Worm (Caenorhabditis elegans) whole organism, L4 larva: ENCODE measurements around the gene srx-86.

Source experiments
- D1046.2 ChIP-seq: fragments of 200-800 bp; sonication (Bioruptor generic); IDR thresholded peaks from 2 replicates; pipeline ENCODE4 v1.3.6; 2022; ENCODE audit warnings: missing genetic modification characterization, missing compliant biosample characterization
- F10B5.3 ChIP-seq: sonication (generic microtip); optimal IDR thresholded peaks from 2 replicates; lab custom pipeline; 2016; ENCODE audit warnings: mild to moderate bottlenecking, missing genetic modification characterization, missing compliant biosample characterization
- F26F4.8 ChIP-seq: fragments of 200-800 bp; sonication (Bioruptor generic); conservative IDR thresholded peaks from 2 replicates; pipeline ENCODE4 v1.3.6; 2022; ENCODE audit warnings: missing genetic modification characterization, missing compliant biosample characterization
- F37D6.2 ChIP-seq: sonication (generic microtip); optimal IDR thresholded peaks from 2 replicates; lab custom pipeline; 2016; ENCODE audit warnings: mild to moderate bottlenecking, missing genetic modification characterization, missing compliant biosample characterization
- F49E8.2 ChIP-seq: sonication (generic microtip); optimal IDR thresholded peaks from 2 replicates; lab custom pipeline; 2016; ENCODE audit warnings: missing compliant biosample characterization, mild to moderate bottlenecking, missing genetic modification characterization, borderline replicate concordance
- T20F7.1 ChIP-seq: fragments of 200-800 bp; sonication (Bioruptor generic); optimal IDR thresholded peaks from 2 replicates; lab custom pipeline; 2018; ENCODE audit warnings: mild to moderate bottlenecking, missing genetic modification characterization, missing compliant biosample characterization
- Y75B8A.6 ChIP-seq: fragments of 200-800 bp; sonication (Bioruptor generic); IDR thresholded peaks from 2 replicates; pipeline ENCODE4 v1.3.6; 2022; ENCODE audit warnings: missing genetic modification reagents, missing genetic modification characterization, missing compliant biosample characterization
- ZK337.2 ChIP-seq: fragments of 200-800 bp; sonication (Bioruptor generic); IDR thresholded peaks from 2 replicates; pipeline ENCODE4 v1.3.6; 2022; ENCODE audit warnings: missing genetic modification reagents, missing genetic modification characterization, missing compliant biosample characterization
- ama-1 ChIP-seq: fragments of 150-350 bp; optimal IDR thresholded peaks from 2 replicates; lab custom pipeline; 2014; ENCODE audit warnings: inconsistent platforms, mixed read lengths
- attf-4 ChIP-seq: sonication (generic microtip); optimal IDR thresholded peaks from 3 replicates; lab custom pipeline; 2017; ENCODE audit warnings: missing biosample characterization, missing genetic modification characterization
- ceh-32 ChIP-seq: sonication (generic microtip); optimal IDR thresholded peaks from 2 replicates; lab custom pipeline; 2016; ENCODE audit warnings: mild to moderate bottlenecking, missing genetic modification characterization, missing compliant biosample characterization; ENCODE audit not compliant: poor library complexity
- ces-1 ChIP-seq: fragments of 150-350 bp; sonication (generic microtip); optimal IDR thresholded peaks from 4 replicates; lab custom pipeline; 2014; ENCODE audit warnings: missing biosample characterization, missing genetic modification reagents, missing genetic modification characterization
- ctbp-1 ChIP-seq: fragments of 200-800 bp; sonication (Bioruptor generic); IDR thresholded peaks from 2 replicates; pipeline ENCODE4 v1.3.6; 2022; ENCODE audit warnings: missing genetic modification reagents, missing genetic modification characterization, missing compliant biosample characterization
- daf-12 ChIP-seq: fragments of 150-350 bp; optimal IDR thresholded peaks from 2 replicates; lab custom pipeline; 2014; ENCODE audit warnings: missing biosample characterization, missing genetic modification reagents, missing genetic modification characterization
- dpl-1 ChIP-seq: fragments of 150-350 bp; optimal IDR thresholded peaks from 2 replicates; lab custom pipeline; 2014; ENCODE audit warnings: missing biosample characterization, missing genetic modification reagents, missing genetic modification characterization
- duxl-1 ChIP-seq: sonication (generic microtip); optimal IDR thresholded peaks from 2 replicates; lab custom pipeline; 2016; ENCODE audit warnings: mild to moderate bottlenecking, missing genetic modification characterization, moderate library complexity, missing compliant biosample characterization; ENCODE audit not compliant: poor library complexity
- dve-1 ChIP-seq: sonication (generic microtip); optimal IDR thresholded peaks from 2 replicates; lab custom pipeline; 2017; ENCODE audit warnings: antibody characterized with exemption, mild to moderate bottlenecking, missing genetic modification characterization, missing compliant biosample characterization; ENCODE audit not compliant: insufficient read depth
- fkh-10 ChIP-seq: fragments of 150-350 bp; optimal IDR thresholded peaks from 2 replicates; lab custom pipeline; 2014; ENCODE audit warnings: missing biosample characterization, missing genetic modification reagents, missing genetic modification characterization
- fos-1 ChIP-seq: fragments of 150-350 bp; optimal IDR thresholded peaks from 2 replicates; lab custom pipeline; 2014; ENCODE audit warnings: missing biosample characterization, missing genetic modification characterization
- hif-1 ChIP-seq, 2 experiments: sonication (generic microtip); optimal IDR thresholded peaks; 2 replicates each; lab custom pipeline; 2016 to 2017; ENCODE audit warnings: missing compliant biosample characterization in 2 of 2, missing genetic modification characterization in 2 of 2, missing genetic modification reagents in 2 of 2, missing genotype in 2 of 2, mild to moderate bottlenecking in 1 of 2
- jun-1 ChIP-seq: fragments of 150-350 bp; optimal IDR thresholded peaks from 2 replicates; lab custom pipeline; 2014; ENCODE audit warnings: missing biosample characterization, missing genetic modification reagents, missing genetic modification characterization
- lim-7 ChIP-seq: fragments of 200-800 bp; sonication (Bioruptor generic); IDR thresholded peaks from 2 replicates; pipeline ENCODE4 v1.3.6; 2022; ENCODE audit warnings: missing genetic modification characterization, missing compliant biosample characterization
- lin-15B ChIP-seq: fragments of 150-350 bp; sonication (generic microtip); optimal IDR thresholded peaks from 3 replicates; lab custom pipeline; 2014; ENCODE audit warnings: missing biosample characterization, missing genetic modification characterization
- lin-29 ChIP-seq: fragments of 200-800 bp; sonication (Bioruptor generic); IDR thresholded peaks from 2 replicates; pipeline ENCODE4 v1.3.6; 2022; ENCODE audit warnings: missing genetic modification reagents, missing genetic modification characterization, missing compliant biosample characterization
- lin-38 ChIP-seq: fragments of 200-800 bp; sonication (Bioruptor generic); IDR thresholded peaks from 2 replicates; pipeline ENCODE4 v1.3.6; 2022; ENCODE audit warnings: missing genetic modification reagents, missing genetic modification characterization, missing compliant biosample characterization
- lin-39 ChIP-seq: fragments of 150-350 bp; optimal IDR thresholded peaks from 2 replicates; lab custom pipeline; 2014; ENCODE audit warnings: missing biosample characterization, missing genetic modification reagents, missing genetic modification characterization
- lir-3 ChIP-seq: sonication (generic microtip); optimal IDR thresholded peaks from 2 replicates; lab custom pipeline; 2016; ENCODE audit warnings: mild to moderate bottlenecking, missing genetic modification characterization, missing compliant biosample characterization
- madf-9 ChIP-seq: fragments of 200-800 bp; sonication (Bioruptor generic); conservative IDR thresholded peaks from 2 replicates; pipeline ENCODE4 v1.3.6; 2022; ENCODE audit warnings: missing genetic modification reagents, missing genetic modification characterization, missing compliant biosample characterization
- mes-2 ChIP-seq: sonication (generic microtip); optimal IDR thresholded peaks from 2 replicates; lab custom pipeline; 2016; ENCODE audit warnings: missing genotype, mild to moderate bottlenecking, missing genetic modification characterization, missing compliant biosample characterization; ENCODE audit not compliant: poor library complexity, severe bottlenecking
- nhr-10 ChIP-seq: fragments of 150-350 bp; optimal IDR thresholded peaks from 2 replicates; lab custom pipeline; 2014; ENCODE audit warnings: missing biosample characterization, missing genetic modification characterization
- nhr-102 ChIP-seq: sonication (generic microtip); optimal IDR thresholded peaks from 2 replicates; lab custom pipeline; 2016; ENCODE audit warnings: mild to moderate bottlenecking, missing genetic modification characterization, moderate library complexity, missing compliant biosample characterization
- nhr-11 ChIP-seq: fragments of 150-350 bp; optimal IDR thresholded peaks from 2 replicates; lab custom pipeline; 2014; ENCODE audit warnings: missing biosample characterization, missing genetic modification characterization
- nhr-111 ChIP-seq: fragments of 200-800 bp; sonication (Bioruptor generic); optimal IDR thresholded peaks from 2 replicates; lab custom pipeline; 2018; ENCODE audit warnings: mild to moderate bottlenecking, missing genetic modification characterization, missing compliant biosample characterization
- nhr-28 ChIP-seq: fragments of 150-350 bp; optimal IDR thresholded peaks from 2 replicates; lab custom pipeline; 2014; ENCODE audit warnings: missing biosample characterization, missing genetic modification characterization
- nhr-42 ChIP-seq: fragments of 200-800 bp; sonication (Bioruptor generic); IDR thresholded peaks from 2 replicates; pipeline ENCODE4 v1.3.6; 2022; ENCODE audit warnings: missing genetic modification characterization, missing compliant biosample characterization
- nhr-48 ChIP-seq: sonication (generic microtip); optimal IDR thresholded peaks from 2 replicates; lab custom pipeline; 2016; ENCODE audit warnings: mild to moderate bottlenecking, missing genetic modification characterization, missing compliant biosample characterization
- nhr-6 ChIP-seq: fragments of 150-350 bp; optimal IDR thresholded peaks from 2 replicates; lab custom pipeline; 2014; ENCODE audit warnings: missing biosample characterization, missing genetic modification characterization
- nhr-76 ChIP-seq: fragments of 150-350 bp; optimal IDR thresholded peaks from 2 replicates; lab custom pipeline; 2014; ENCODE audit warnings: missing biosample characterization, missing genetic modification characterization
- php-3 ChIP-seq: fragments of 200-800 bp; sonication (Bioruptor generic); IDR thresholded peaks from 2 replicates; pipeline ENCODE4 v1.3.6; 2022; ENCODE audit warnings: missing genetic modification reagents, missing genetic modification characterization, missing compliant biosample characterization
- sdz-12 ChIP-seq: fragments of 200-800 bp; sonication (Bioruptor generic); optimal IDR thresholded peaks from 2 replicates; lab custom pipeline; 2018; ENCODE audit warnings: mild to moderate bottlenecking, missing genetic modification characterization, missing compliant biosample characterization
- set-16 ChIP-seq: fragments of 200-800 bp; sonication (Bioruptor generic); IDR thresholded peaks from 2 replicates; pipeline ENCODE4 v1.3.6; 2022; ENCODE audit warnings: missing genetic modification reagents, missing genetic modification characterization, missing compliant biosample characterization
- snpc-1.2 ChIP-seq: fragments of 200-800 bp; sonication (Bioruptor generic); IDR thresholded peaks from 2 replicates; pipeline ENCODE4 v1.3.6; 2022; ENCODE audit warnings: missing genetic modification reagents, missing genetic modification characterization, missing compliant biosample characterization
- spr-3 ChIP-seq: fragments of 200-800 bp; sonication (Bioruptor generic); optimal IDR thresholded peaks from 2 replicates; lab custom pipeline; 2018; ENCODE audit warnings: mild to moderate bottlenecking, missing genetic modification characterization, missing compliant biosample characterization
- tra-1 ChIP-seq: fragments of 200-800 bp; sonication (Bioruptor generic); IDR thresholded peaks from 2 replicates; pipeline ENCODE4 v1.3.6; 2022; ENCODE audit warnings: missing genetic modification reagents, missing genetic modification characterization, missing compliant biosample characterization
- zag-1 ChIP-seq: fragments of 150-350 bp; optimal IDR thresholded peaks from 2 replicates; lab custom pipeline; 2014; ENCODE audit warnings: missing biosample characterization, missing genetic modification characterization
- zfp-3 ChIP-seq: fragments of 200-800 bp; sonication (Bioruptor generic); conservative IDR thresholded peaks from 2 replicates; pipeline ENCODE4 v1.3.6; 2022; ENCODE audit warnings: missing genetic modification reagents, missing genetic modification characterization, missing compliant biosample characterization
- zip-11 ChIP-seq: fragments of 200-800 bp; sonication (Bioruptor generic); IDR thresholded peaks from 2 replicates; pipeline ENCODE4 v1.3.6; 2022; ENCODE audit warnings: missing genetic modification characterization, missing compliant biosample characterization
- zip-2 ChIP-seq: fragments of 150-350 bp; optimal IDR thresholded peaks from 2 replicates; lab custom pipeline; 2014; ENCODE audit warnings: missing biosample characterization, missing genetic modification characterization
- ztf-11 ChIP-seq: fragments of 150-350 bp; optimal IDR thresholded peaks from 2 replicates; lab custom pipeline; 2014; ENCODE audit warnings: missing biosample characterization, missing genetic modification characterization
- ztf-7 ChIP-seq: fragments of 150-350 bp; optimal IDR thresholded peaks from 2 replicates; lab custom pipeline; 2014; ENCODE audit warnings: missing biosample characterization, missing genetic modification characterization

srx-86 gene

DNA sequence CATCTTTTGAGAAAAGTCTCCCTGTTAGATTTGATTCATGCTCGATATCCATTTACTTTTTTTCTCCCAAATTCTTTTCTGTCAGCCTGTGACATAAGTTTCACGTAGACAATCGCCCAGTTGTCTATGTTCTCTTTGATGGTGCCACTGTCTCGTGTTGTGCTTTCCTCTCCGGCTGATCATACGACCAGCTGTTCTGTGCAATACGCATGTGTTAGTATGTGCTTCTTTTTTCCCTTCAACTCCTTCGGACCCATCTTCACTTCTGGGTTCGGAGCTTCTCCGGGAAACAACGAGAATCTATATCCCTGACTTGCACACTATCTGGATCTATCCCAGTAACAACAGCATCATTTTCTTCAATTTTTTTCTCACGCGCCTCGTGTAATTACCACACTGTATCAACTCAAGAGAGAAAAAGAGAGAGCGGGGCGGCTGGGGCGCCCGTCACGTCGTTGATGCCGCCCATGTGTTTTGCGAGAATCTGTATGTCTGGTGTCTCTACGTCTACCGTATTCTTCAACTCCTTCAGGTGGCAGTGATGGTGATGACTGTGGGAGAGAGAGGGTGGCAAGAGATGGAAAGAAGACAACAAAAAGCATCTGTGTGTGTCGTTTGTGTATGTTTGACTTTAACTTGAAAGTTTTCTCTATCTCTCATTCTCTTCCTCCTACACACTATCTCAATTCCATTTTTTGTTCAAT lies 30.8 kb upstream of the srx-86 start (continued):
- 0 out of 2 replicates have a peak, but pooled peaks have one; percentile 45 for TF ChIP-seq php-3 (GFP tag; lab: Robert Waterston, UW)
- peak; percentile 49 for TF ChIP-seq nhr-102 (tag; lab: Kevin White, UChicago)
- peak; percentile 94 for TF ChIP-seq nhr-28 (tag; lab: Kevin White, UChicago)
- TF ChIP-seq F10B5.3 (tag; lab: Kevin White, UChicago) = no peak
- TF ChIP-seq ctbp-1 (GFP tag; lab: Robert Waterston, UW) = peak; percentile 43; the same call in 1 of the 2 replicates
- TF ChIP-seq daf-12 (tag; lab: Kevin White, UChicago) = no peak
- peak; percentile 63 for TF ChIP-seq mes-2 (tag; lab: Kevin White, UChicago)
- TF ChIP-seq lin-29 (GFP tag; lab: Robert Waterston, UW) = 0 out of 2 replicates have a peak, but pooled peaks have one; percentile 29
- TF ChIP-seq ces-1 (GFP tag; lab: Kevin White, UChicago) = no peak
- TF ChIP-seq ZK337.2 (GFP tag; lab: Robert Waterston, UW) = no peak
- TF ChIP-seq D1046.2 (GFP tag; lab: Robert Waterston, UW) = no peak
- peak; percentile 92 for TF ChIP-seq dve-1
- TF ChIP-seq T20F7.1 (GFP tag; lab: Kevin White, UChicago) = peak; percentile 71
- TF ChIP-seq nhr-42 = no peak
- TF ChIP-seq dpl-1 (GFP tag; lab: Kevin White, UChicago) = no peak
- TF ChIP-seq nhr-111 (GFP tag; lab: Kevin White, UChicago) = no peak
- TF ChIP-seq nhr-76 (tag; lab: Kevin White, UChicago) = no peak
- TF ChIP-seq madf-9 (GFP tag; lab: Robert Waterston, UW) = peak; percentile 32; the same call in 1 of the 2 replicates
- TF ChIP-seq lir-3 = no peak
- no peak for TF ChIP-seq ceh-32 (tag; lab: Kevin White, UChicago)
- TF ChIP-seq lin-15B (tag; lab: Kevin White, UChicago) = no peak
- no peak for TF ChIP-seq F26F4.8 (GFP tag; lab: Robert Waterston, UW)
- TF ChIP-seq lim-7 (GFP tag; lab: Robert Waterston, UW) = no peak
- TF ChIP-seq lin-38 = peak; percentile 48
- peak; percentile 43; the same call in 1 of the 2 replicates for TF ChIP-seq zfp-3
- no peak for TF ChIP-seq zip-11 (GFP tag; lab: Robert Waterston, UW)
- peak; percentile 81 for TF ChIP-seq tra-1 (GFP tag; lab: Robert Waterston, UW)
- no peak for TF ChIP-seq fkh-10
- TF ChIP-seq attf-4 (tag; lab: Kevin White, UChicago) = no peak
- TF ChIP-seq nhr-48 (tag; lab: Kevin White, UChicago) = peak; percentile 89
- no peak for TF ChIP-seq snpc-1.2 (GFP tag; lab: Robert Waterston, UW)
- no peak for TF ChIP-seq F37D6.2 (tag; lab: Kevin White, UChicago)
- no peak for TF ChIP-seq ama-1 (lab: Kevin White, UChicago)
- TF ChIP-seq Y75B8A.6 (GFP tag; lab: Robert Waterston, UW) = no peak
- TF ChIP-seq duxl-1 (tag; lab: Kevin White, UChicago) = no peak
- peak; percentile 40 for TF ChIP-seq nhr-6 (tag; lab: Kevin White, UChicago)
- TF ChIP-seq lin-39 = no peak
- peak; percentile 71 for TF ChIP-seq nhr-11
- TF ChIP-seq F49E8.2 (tag; lab: Kevin White, UChicago) = no peak
- no peak for TF ChIP-seq ztf-7 (tag; lab: Kevin White, UChicago)
- TF ChIP-seq nhr-10 (tag; lab: Kevin White, UChicago) = peak; percentile 62
- peak; percentile 59; the same call in 1 of the 2 replicates for TF ChIP-seq set-16 (GFP tag; lab: Robert Waterston, UW)
- no peak for TF ChIP-seq fos-1
- TF ChIP-seq spr-3 (GFP tag; lab: Kevin White, UChicago) = no peak
- TF ChIP-seq jun-1 (tag; lab: Kevin White, UChicago) = peak; percentile 61
- TF ChIP-seq sdz-12 (GFP tag; lab: Kevin White, UChicago) = no peak
- peak in 1 of 2 experiments; percentile 71 for TF ChIP-seq hif-1 (tag; optimal IDR thresholded peaks at IDR 0.05; lab: Kevin White, UChicago)
- TF ChIP-seq zag-1 (tag; lab: Kevin White, UChicago) = no peak
- TF ChIP-seq zip-2 = no peak
- no peak for TF ChIP-seq ztf-11
